Fruit fly (Drosophila melanogaster) whole organism, wandering third instar larva: ENCODE results near the gene Task6.

Experiments used
- CrebA ChIP-seq: fragments of 200-800 bp; sonication (Bioruptor generic); optimal IDR thresholded peaks from 2 replicates; lab custom pipeline; 2016; ENCODE audit warnings: missing biosample characterization, mild to moderate bottlenecking, missing genetic modification characterization, borderline replicate concordance
- Mio ChIP-seq: sonication (Bioruptor generic); optimal IDR thresholded peaks from 2 replicates; lab custom pipeline; 2016; ENCODE audit warnings: missing biosample characterization, missing genetic modification characterization
- Sp1 ChIP-seq: fragments of 200-800 bp; sonication (Bioruptor generic); optimal IDR thresholded peaks from 3 replicates; lab custom pipeline; 2019; ENCODE audit warnings: missing biosample characterization, mild to moderate bottlenecking, missing genetic modification characterization, moderate library complexity
- h ChIP-seq: fragments of 200-800 bp; sonication (Bioruptor generic); optimal IDR thresholded peaks from 3 replicates; lab custom pipeline; 2016; ENCODE audit warnings: missing biosample characterization, mild to moderate bottlenecking, missing genetic modification characterization

DNA sequence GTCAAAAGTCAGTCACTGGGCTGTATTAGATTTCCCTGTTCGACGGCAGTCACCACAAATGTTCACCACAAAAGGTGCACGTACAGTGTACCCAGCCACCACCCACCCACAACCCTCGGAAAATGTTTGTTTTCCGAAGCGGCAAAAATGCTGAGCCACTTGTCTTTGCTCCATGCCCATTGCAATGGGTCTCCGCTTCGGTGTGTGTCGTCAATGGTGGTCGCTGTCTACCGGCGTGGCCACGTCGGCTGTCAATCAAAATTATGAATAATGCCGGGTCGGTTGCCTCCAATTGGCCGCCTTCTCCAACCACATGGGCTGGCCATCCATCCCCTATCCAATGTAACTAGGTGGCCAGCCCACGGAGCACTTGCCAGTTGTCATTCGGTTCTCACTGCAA lies 25.9 kb upstream of the Task6 start, which contains the start of gene ninaB:
- TF ChIP-seq CrebA (GFP tag; lab: Kevin White, UChicago), result no peak
- TF ChIP-seq Sp1 (GFP tag; lab: Kevin White, UChicago), result no peak
- no peak for TF ChIP-seq Mio
- no peak for TF ChIP-seq h (GFP tag; lab: Kevin White, UChicago)
